Fruit fly (Drosophila melanogaster) whole organism, embryonic: ENCODE data around the gene CSN6.
A peak's percentile ranks its signal among the peaks of the same experiment; 100 is the strongest.

Source experiments
- BEAF-32 ChIP-seq: fragments of 200-800 bp; sonication (Bioruptor generic); optimal IDR thresholded peaks from 3 replicates; lab custom pipeline; 2017; ENCODE audit warnings: missing biosample characterization, missing genetic modification characterization, mild to moderate bottlenecking, moderate library complexity, missing genetic modification reagents
- CG1024 ChIP-seq: fragments of 200-800 bp; sonication (Bioruptor generic); IDR thresholded peaks from 2 replicates; pipeline ENCODE4 v1.3.6; 2022; ENCODE audit warnings: missing biosample characterization, missing genetic modification characterization
- CG10267 ChIP-seq: fragments of 200-800 bp; sonication (Bioruptor generic); optimal IDR thresholded peaks from 2 replicates; lab custom pipeline; 2018; ENCODE audit warnings: missing biosample characterization, mild to moderate bottlenecking, missing genetic modification characterization, moderate library complexity
- CG11560 ChIP-seq: fragments of 200-800 bp; sonication (Bioruptor generic); IDR thresholded peaks from 3 replicates; pipeline ENCODE4 v1.3.6; 2022; ENCODE audit warnings: missing biosample characterization, missing genetic modification characterization
- CG12659 ChIP-seq: fragments of 200-800 bp; sonication (Bioruptor generic); optimal IDR thresholded peaks from 3 replicates; lab custom pipeline; 2017; ENCODE audit warnings: mild to moderate bottlenecking, missing biosample characterization, missing genetic modification reagents, missing genetic modification characterization
- CG14710 ChIP-seq: fragments of 200-800 bp; sonication (Bioruptor generic); optimal IDR thresholded peaks from 3 replicates; lab custom pipeline; 2019; ENCODE audit warnings: missing biosample characterization, mild to moderate bottlenecking, missing genetic modification characterization, moderate library complexity
- CG15514 ChIP-seq: fragments of 200-800 bp; sonication (Bioruptor generic); optimal IDR thresholded peaks from 3 replicates; lab custom pipeline; 2017; ENCODE audit warnings: missing biosample characterization, missing genetic modification characterization, mild to moderate bottlenecking, moderate library complexity, missing genetic modification reagents
- CG1603 ChIP-seq: fragments of 200-800 bp; sonication (Bioruptor generic); optimal IDR thresholded peaks from 2 replicates; lab custom pipeline; 2019; ENCODE audit warnings: missing biosample characterization, mild to moderate bottlenecking, missing genetic modification characterization, moderate library complexity
- CG17186 ChIP-seq: fragments of 200-800 bp; sonication (Bioruptor generic); optimal IDR thresholded peaks from 3 replicates; lab custom pipeline; 2017; ENCODE audit warnings: missing biosample characterization, missing genetic modification reagents, missing genetic modification characterization
- CG17829 ChIP-seq: fragments of 200-800 bp; optimal IDR thresholded peaks from 2 replicates; lab custom pipeline; 2019; ENCODE audit warnings: missing biosample characterization, mild to moderate bottlenecking, missing genetic modification characterization, moderate library complexity
- CG2889 ChIP-seq: fragments of 200-800 bp; sonication (Bioruptor generic); IDR thresholded peaks from 3 replicates; pipeline ENCODE4 v1.3.6; 2022; ENCODE audit warnings: missing biosample characterization, missing genetic modification characterization
- CG31388 ChIP-seq: fragments of 200-800 bp; sonication (Bioruptor generic); optimal IDR thresholded peaks from 2 replicates; lab custom pipeline; 2016; ENCODE audit warnings: missing biosample characterization, missing genetic modification characterization
- CG33557 ChIP-seq: fragments of 200-800 bp; sonication (Bioruptor generic); optimal IDR thresholded peaks from 2 replicates; lab custom pipeline; 2019; ENCODE audit warnings: missing biosample characterization, mild to moderate bottlenecking, missing genetic modification characterization, moderate library complexity
- CG42726 ChIP-seq: fragments of 200-800 bp; sonication (Bioruptor generic); IDR thresholded peaks from 2 replicates; pipeline ENCODE4 v1.3.6; 2022; ENCODE audit warnings: missing biosample characterization, missing genetic modification characterization; ENCODE audit not compliant: partially characterized antibody
- CG4617 ChIP-seq: fragments of 200-800 bp; sonication (Bioruptor generic); optimal IDR thresholded peaks from 3 replicates; lab custom pipeline; 2016; ENCODE audit warnings: missing biosample characterization, missing genetic modification characterization, borderline replicate concordance
- CG8388 ChIP-seq: fragments of 200-800 bp; sonication (Bioruptor generic); optimal IDR thresholded peaks from 2 replicates; lab custom pipeline; 2019; ENCODE audit warnings: missing biosample characterization, mild to moderate bottlenecking, missing genetic modification characterization, moderate library complexity
- CG8924 ChIP-seq: fragments of 200-800 bp; optimal IDR thresholded peaks from 3 replicates; lab custom pipeline; 2019; ENCODE audit warnings: missing biosample characterization, mild to moderate bottlenecking, missing genetic modification characterization, moderate library complexity
- CG9797 ChIP-seq: fragments of 200-800 bp; sonication (Bioruptor generic); optimal IDR thresholded peaks from 3 replicates; lab custom pipeline; 2018; ENCODE audit warnings: missing biosample characterization, mild to moderate bottlenecking, missing genetic modification characterization
- CHES-1-like ChIP-seq: fragments of 200-800 bp; sonication (Bioruptor generic); optimal IDR thresholded peaks from 2 replicates; lab custom pipeline; 2016; ENCODE audit warnings: missing biosample characterization, missing genetic modification characterization
- CTCF ChIP-seq: fragments of 200-800 bp; sonication (Bioruptor generic); optimal IDR thresholded peaks from 2 replicates; lab custom pipeline; 2017; ENCODE audit warnings: missing biosample characterization, mild to moderate bottlenecking, missing genetic modification characterization, moderate library complexity
- CoRest ChIP-seq: fragments of 200-800 bp; sonication (Bioruptor generic); optimal IDR thresholded peaks from 3 replicates; lab custom pipeline; 2018; ENCODE audit warnings: missing biosample characterization, mild to moderate bottlenecking, missing genetic modification characterization, moderate library complexity
- Dp ChIP-seq: fragments of 200-800 bp; sonication (Bioruptor generic); optimal IDR thresholded peaks from 2 replicates; lab custom pipeline; 2018; ENCODE audit warnings: missing biosample characterization, mild to moderate bottlenecking, missing genetic modification characterization, moderate library complexity
- Kr ChIP-seq: fragments of 200-800 bp; sonication (Bioruptor generic); optimal IDR thresholded peaks from 2 replicates; lab custom pipeline; 2017; ENCODE audit warnings: missing biosample characterization, mild to moderate bottlenecking, missing genetic modification characterization
- MBD-R2 ChIP-seq: fragments of 200-800 bp; sonication (Bioruptor generic); IDR thresholded peaks from 2 replicates; pipeline ENCODE4 v1.3.6; 2022; ENCODE audit warnings: missing biosample characterization, missing genetic modification characterization
- Max ChIP-seq: fragments of 200-800 bp; sonication (Bioruptor generic); optimal IDR thresholded peaks from 2 replicates; lab custom pipeline; 2016; ENCODE audit warnings: missing biosample characterization, mild to moderate bottlenecking, missing genetic modification characterization
- Med ChIP-seq: fragments of 200-800 bp; sonication (Bioruptor generic); peaks from one replicate; lab custom pipeline; 2016; ENCODE audit warnings: missing biosample characterization, missing genetic modification characterization, mild to moderate bottlenecking, inconsistent platforms, moderate library complexity
- Oli ChIP-seq: fragments of 200-800 bp; sonication (Bioruptor generic); optimal IDR thresholded peaks from 2 replicates; lab custom pipeline; 2018; ENCODE audit warnings: missing biosample characterization, mild to moderate bottlenecking, missing genetic modification characterization, moderate library complexity
- Pdp1 ChIP-seq, 2 experiments: fragments of 200-800 bp; sonication (Bioruptor generic); optimal IDR thresholded peaks; 3 replicates each; lab custom pipeline; 2016; ENCODE audit warnings: missing biosample characterization in 2 of 2, missing genetic modification characterization in 2 of 2, mild to moderate bottlenecking in 1 of 2, moderate library complexity in 1 of 2
- Rfx ChIP-seq: fragments of 200-800 bp; sonication (Bioruptor generic); IDR thresholded peaks from 2 replicates; pipeline ENCODE4 v1.3.6; 2022; ENCODE audit warnings: missing biosample characterization, missing genetic modification characterization
- Scr ChIP-seq: fragments of 200-800 bp; sonication (Bioruptor generic); IDR thresholded peaks from 2 replicates; pipeline ENCODE4 v1.3.6; 2022; ENCODE audit warnings: missing biosample characterization, missing genetic modification characterization; ENCODE audit not compliant: partially characterized antibody
- Six4 ChIP-seq: fragments of 200-800 bp; sonication (Bioruptor generic); optimal IDR thresholded peaks from 2 replicates; lab custom pipeline; 2016; ENCODE audit warnings: missing biosample characterization, missing genetic modification characterization
- Vsx1 ChIP-seq: fragments of 200-800 bp; sonication (Bioruptor generic); optimal IDR thresholded peaks from 2 replicates; lab custom pipeline; 2017; ENCODE audit warnings: missing biosample characterization, mild to moderate bottlenecking, missing genetic modification characterization, missing genetic modification reagents
- YL-1 ChIP-seq: fragments of 200-800 bp; sonication (Bioruptor generic); optimal IDR thresholded peaks from 3 replicates; lab custom pipeline; 2017; ENCODE audit warnings: missing biosample characterization, mild to moderate bottlenecking, missing genetic modification characterization
- amos ChIP-seq: fragments of 200-800 bp; sonication (Bioruptor generic); IDR thresholded peaks from 2 replicates; pipeline ENCODE4 v1.3.6; 2022; ENCODE audit warnings: missing biosample characterization, missing genetic modification characterization; ENCODE audit not compliant: partially characterized antibody
- bbx ChIP-seq: fragments of 200-800 bp; sonication (Bioruptor generic); IDR thresholded peaks from 2 replicates; pipeline ENCODE4 v1.3.6; 2022; ENCODE audit warnings: missing biosample characterization, missing genetic modification characterization; ENCODE audit not compliant: partially characterized antibody
- dm ChIP-seq: fragments of 200-800 bp; sonication (Bioruptor generic); optimal IDR thresholded peaks from 3 replicates; lab custom pipeline; 2016; ENCODE audit warnings: missing biosample characterization, missing genetic modification characterization
- esg ChIP-seq: fragments of 200-800 bp; sonication (Bioruptor generic); conservative IDR thresholded peaks from 2 replicates; pipeline ENCODE4 v1.3.6; 2022; ENCODE audit warnings: missing biosample characterization, missing genetic modification characterization
- gfzf ChIP-seq: fragments of 200-800 bp; sonication (Bioruptor generic); optimal IDR thresholded peaks from 2 replicates; lab custom pipeline; 2016; ENCODE audit warnings: missing biosample characterization, mild to moderate bottlenecking, missing genetic modification characterization, moderate library complexity
- gsb ChIP-seq: fragments of 200-800 bp; sonication (Bioruptor generic); IDR thresholded peaks from 2 replicates; pipeline ENCODE4 v1.3.6; 2022; ENCODE audit warnings: missing biosample characterization, missing genetic modification characterization
- hkb ChIP-seq, 2 experiments: fragments of 200-800 bp in 1 of 2; fragments of >200 bp in 1 of 2; sonication (Bioruptor generic) in 1 of 2; IDR thresholded peaks in 1 of 2; optimal IDR thresholded peaks in 1 of 2; 2 replicates each; pipeline versions ENCODE4 v1.3.6 to Lab custom; 2017 to 2022; ENCODE audit warnings: missing biosample characterization in 1 of 2, missing genetic modification characterization in 1 of 2
- nmo ChIP-seq: fragments of 200-800 bp; sonication (Bioruptor generic); optimal IDR thresholded peaks from 2 replicates; lab custom pipeline; 2018; ENCODE audit warnings: missing biosample characterization, mild to moderate bottlenecking, missing genetic modification characterization, moderate library complexity
- sc ChIP-seq, 3 experiments: fragments of >200 bp in 2 of 3; fragments of 200-800 bp in 1 of 3; sonication (Bioruptor generic) in 1 of 3; optimal IDR thresholded peaks; 2 replicates in 2 of 3; 3 replicates in 1 of 3; lab custom pipeline; 2017; ENCODE audit warnings: mild to moderate bottlenecking in 1 of 3, missing biosample characterization in 1 of 3, missing genetic modification characterization in 1 of 3, missing genetic modification reagents in 1 of 3
- sd ChIP-seq: fragments of 200-800 bp; sonication (Bioruptor generic); optimal IDR thresholded peaks from 3 replicates; lab custom pipeline; 2018; ENCODE audit warnings: missing biosample characterization, mild to moderate bottlenecking, missing genetic modification characterization, moderate library complexity
- slbo ChIP-seq: fragments of 200-800 bp; sonication (Bioruptor generic); IDR thresholded peaks from 2 replicates; pipeline ENCODE4 v1.3.6; 2022; ENCODE audit warnings: missing biosample characterization, missing genetic modification characterization
- sna ChIP-seq: fragments of 200-800 bp; sonication (Bioruptor generic); IDR thresholded peaks from 2 replicates; pipeline ENCODE4 v1.3.6; 2022; ENCODE audit warnings: missing biosample characterization, missing genetic modification characterization; ENCODE audit not compliant: partially characterized antibody
- stc ChIP-seq: fragments of 200-800 bp; sonication (Bioruptor generic); IDR thresholded peaks from 2 replicates; pipeline ENCODE4 v1.3.6; 2022; ENCODE audit warnings: missing biosample characterization, missing genetic modification characterization
- sug ChIP-seq: fragments of 200-800 bp; optimal IDR thresholded peaks from 2 replicates; lab custom pipeline; 2019; ENCODE audit warnings: missing biosample characterization, mild to moderate bottlenecking, missing genetic modification characterization, moderate library complexity

CSN6 gene

DNA sequence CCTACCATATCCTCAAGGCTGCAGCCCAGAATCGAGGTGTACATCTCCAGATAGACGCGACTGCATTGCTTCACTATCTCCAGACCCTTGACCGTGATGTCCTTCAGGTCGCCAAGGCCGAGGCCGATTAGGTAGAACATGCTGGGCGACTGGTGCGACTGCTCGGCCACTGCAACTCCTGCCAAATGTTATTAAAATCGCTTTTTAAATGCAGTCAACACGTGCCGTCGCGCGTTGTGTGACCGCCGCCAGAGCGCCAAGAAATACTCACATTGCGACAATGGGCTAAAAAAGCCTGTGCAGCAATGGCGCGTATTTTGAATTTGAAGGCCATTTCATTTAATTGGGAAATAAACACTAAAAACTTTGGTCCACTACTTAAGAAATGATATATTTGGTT lies 2.4 kb downstream of the CSN6 start, which contains the start of gene Dph5 (continued):
- TF ChIP-seq CG33557 (GFP tag; lab: Kevin White, UChicago), result no peak
- peak; percentile 87 for TF ChIP-seq Dp
- TF ChIP-seq stc, result no peak
- peak; percentile 18; the same call in 1 of the 2 replicates for TF ChIP-seq Scr (GFP tag; lab: Robert Waterston, UW)
- no peak for TF ChIP-seq Vsx1
- TF ChIP-seq Oli, result no peak

DNA sequence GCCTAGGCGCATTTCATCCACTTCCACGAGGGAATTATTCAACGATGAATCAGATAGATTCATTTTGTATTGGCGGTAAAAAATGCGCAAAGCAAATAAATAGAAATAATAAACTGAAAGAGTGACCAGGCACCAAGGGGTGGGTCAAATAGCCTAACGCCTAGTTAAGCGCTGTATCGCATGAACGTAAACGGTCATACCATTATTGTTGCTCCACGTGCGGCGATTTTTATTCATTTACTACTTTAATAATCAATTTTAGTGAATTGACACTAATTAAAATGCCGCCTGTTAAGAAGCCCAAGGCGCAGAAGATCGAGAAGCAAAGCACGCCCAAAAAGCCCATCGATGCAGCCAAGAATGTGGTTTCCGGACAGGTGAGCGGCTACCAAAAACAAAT lies 4.0 kb downstream of the CSN6 start, which contains the start of the genes CG33107 and CG6937:
CG33107 (minus strand) TSS at position 137 of the 400 bp plus-strand sequence.
CG6937 (plus strand) TSS at position 192 of the 400 bp plus-strand sequence.
- TF ChIP-seq CG31388 (no peak), CG17186 (peak; percentile 34), CG14710 (tag; lab: Kevin White, UChicago) (peak; percentile 35), dm (GFP tag; lab: Kevin White, UChicago) (peak; percentile 93), sug (tag; lab: Kevin White, UChicago) (peak; percentile 9), CG10267 (tag; lab: Kevin White, UChicago) (peak; percentile 20), Kr (GFP tag; lab: Kevin White, UChicago) (no peak), CG1603 (tag; lab: Kevin White, UChicago) (peak; percentile 65), CG15514 (GFP tag; lab: Kevin White, UChicago) (peak; percentile 35), CG8924 (tag; lab: Kevin White, UChicago) (peak; percentile 30), CG42726 (GFP tag; lab: Robert Waterston, UW) (peak; percentile 48; the same call in 1 of the 2 replicates), Six4 (GFP tag; lab: Kevin White, UChicago) (no peak), CG4617 (peak; percentile 61), CG2889 (GFP tag; lab: Robert Waterston, UW) (no peak), MBD-R2 (GFP tag; lab: Robert Waterston, UW) (peak; percentile 83), Pdp1 (GFP tag; optimal IDR thresholded peaks at IDR 0.05; lab: Kevin White, UChicago) (peak in 1 of 2 experiments; percentile 31), Rfx (GFP tag; lab: Robert Waterston, UW) (peak; percentile 33; the same call in 1 of the 2 replicates), CG9797 (peak; percentile 82), CG8388 (GFP tag; lab: Kevin White, UChicago) (no peak), hkb (optimal IDR thresholded peaks at IDR 0.05; lab: Kevin White, UChicago) (peak; percentile 21), hkb (GFP tag; IDR thresholded peaks at IDR 0.05; lab: Robert Waterston, UW) (no peak), sd (tag; lab: Kevin White, UChicago) (peak; percentile 53), sc (optimal IDR thresholded peaks at IDR 0.05; lab: Kevin White, UChicago) (no peak), sc (GFP tag; optimal IDR thresholded peaks at IDR 0.05; lab: Kevin White, UChicago) (no peak), slbo (GFP tag; lab: Robert Waterston, UW) (no peak), gsb (GFP tag; lab: Robert Waterston, UW) (no peak), CG17829 (tag; lab: Kevin White, UChicago) (peak; percentile 17), bbx (GFP tag; lab: Robert Waterston, UW) (peak; percentile 19; the same call in 1 of the 2 replicates), CG11560 (no peak), Max (GFP tag; lab: Kevin White, UChicago) (peak; percentile 87), sna (GFP tag; lab: Robert Waterston, UW) (0 out of 2 replicates have a peak, but pooled peaks have one; percentile 16), CTCF (GFP tag; lab: Kevin White, UChicago) (peak; percentile 15), Scr (GFP tag; lab: Robert Waterston, UW) (peak; percentile 28; the same call in 1 of the 2 replicates), CG1024 (GFP tag; lab: Robert Waterston, UW) (no peak), amos (GFP tag; lab: Robert Waterston, UW) (peak; percentile 30; the same call in 1 of the 2 replicates), BEAF-32 (GFP tag; lab: Kevin White, UChicago) (peak; percentile 45), CHES-1-like (GFP tag; lab: Kevin White, UChicago) (no peak), CG12659 (GFP tag; lab: Kevin White, UChicago) (peak; percentile 46), gfzf (GFP tag; lab: Kevin White, UChicago) (peak; percentile 90), CoRest (peak; percentile 4), YL-1 (GFP tag; lab: Kevin White, UChicago) (peak; percentile 66), Med (GFP tag; lab: Kevin White, UChicago) (peak; percentile 76), nmo (GFP tag; lab: Kevin White, UChicago) (peak; percentile 11), esg (GFP tag; lab: Robert Waterston, UW) (no peak)
